Worm (Caenorhabditis elegans): ENCODE measurements around the gene snt-2.
A peak's percentile ranks its signal among the peaks of the same experiment; 100 is the strongest.

DNA sequence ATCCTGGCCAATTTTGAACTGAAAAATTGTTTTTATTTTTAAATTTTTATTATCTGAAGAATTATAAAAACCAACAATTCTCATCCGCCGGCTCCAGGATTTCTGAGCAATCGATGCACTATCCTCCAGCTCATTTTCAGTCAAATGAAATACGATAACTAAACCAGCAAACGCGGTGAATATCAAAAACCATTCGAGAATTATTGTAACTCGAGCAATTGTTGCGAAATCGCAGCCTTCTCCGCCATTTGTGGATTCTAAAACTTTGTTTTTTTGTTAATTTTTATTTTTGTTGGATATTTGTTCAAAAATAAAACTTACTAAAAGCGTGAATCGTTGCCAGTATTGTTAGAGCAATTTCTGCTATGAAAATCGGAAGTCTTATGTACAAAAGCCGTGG is 11.0 kb downstream of the snt-2 start:
- no peak for TF ChIP-seq efl-1 (optimal IDR thresholded peaks at IDR 0.05)
- TF ChIP-seq efl-1 (GFP tag; optimal IDR thresholded peaks at IDR 0.05 in 1 of 2), result peak in 1 of 2 experiments; percentile 78
- no peak for TF ChIP-seq fos-1 (tag; optimal IDR thresholded peaks at IDR 0.05)
- TF ChIP-seq lsy-2 (tag; optimal IDR thresholded peaks at IDR 0.05), result no peak
